ENCODE assay signal across 4 worm cellular contexts in the genomic region with DNA sequence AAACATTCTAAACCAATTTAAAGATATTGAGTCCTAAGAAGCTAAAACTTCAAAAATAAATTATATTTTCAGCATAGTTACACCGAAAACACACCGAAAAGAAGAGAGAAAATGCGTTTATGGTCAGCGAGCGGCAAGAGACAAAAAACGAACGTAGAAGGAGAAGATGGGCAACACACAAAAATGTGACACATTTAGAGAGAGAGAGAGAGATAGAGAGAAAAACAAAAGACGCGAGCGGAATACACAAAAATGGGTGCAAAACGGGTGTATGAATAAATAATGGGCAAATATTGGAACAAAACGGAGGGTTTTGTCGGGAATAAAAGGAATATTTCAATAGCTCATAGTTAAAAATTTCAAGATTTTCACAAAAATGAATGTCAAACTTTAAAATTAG.
TF ChIP-seq lines count a peak whose summit lies in the region.

No protein-coding gene starts in this region.

TF ChIP-seq in whole organism, L1 larva, 84 proteins besides CTCF, POLR2A, EP300 and RAD21 (continued from another document):
- TF ChIP-seq ceh-90 (tag; optimal IDR thresholded peaks at IDR 0.05; lab: Kevin White, UChicago) (no peak), dsc-1 (tag; optimal IDR thresholded peaks at IDR 0.05; lab: Kevin White, UChicago) (no peak), dpl-1 (GFP tag; optimal IDR thresholded peaks at IDR 0.05; lab: Kevin White, UChicago) (no peak), lsy-2 (tag; optimal IDR thresholded peaks at IDR 0.05; lab: Kevin White, UChicago) (peak in 1 of 2 experiments; percentile 34), nhr-85 (tag; lab: Kevin White, UChicago) (peak; percentile 72), hlh-17 (GFP tag; optimal IDR thresholded peaks at IDR 0.05; lab: Kevin White, UChicago; ENCODE audit: borderline replicate concordance) (no peak), sox-4 (tag; optimal IDR thresholded peaks at IDR 0.05; lab: Kevin White, UChicago) (no peak), blmp-1 (tag; optimal IDR thresholded peaks at IDR 0.05; lab: Kevin White, UChicago) (peak; percentile 39), snu-23 (GFP tag; optimal IDR thresholded peaks at IDR 0.05; lab: Kevin White, UChicago) (peak; percentile 21)

TF ChIP-seq in whole organism, L2 larva, 48 proteins besides CTCF, POLR2A, EP300 and RAD21 (continued from another document):
- TF ChIP-seq nhr-129 (tag; optimal IDR thresholded peaks at IDR 0.05; lab: Kevin White, UChicago) (no peak), unc-62 (GFP tag; optimal IDR thresholded peaks at IDR 0.05; lab: Kevin White, UChicago) (no peak), sma-3 (GFP tag; optimal IDR thresholded peaks at IDR 0.05; lab: Kevin White, UChicago) (no peak), nhr-10 (tag; optimal IDR thresholded peaks at IDR 0.05; lab: Kevin White, UChicago) (no peak), ztf-11 (tag; optimal IDR thresholded peaks at IDR 0.05; lab: Kevin White, UChicago) (no peak), dmd-4 (tag; optimal IDR thresholded peaks at IDR 0.05; lab: Kevin White, UChicago) (no peak), elt-1 (tag; optimal IDR thresholded peaks at IDR 0.05; lab: Kevin White, UChicago) (no peak), nhr-12 (tag; optimal IDR thresholded peaks at IDR 0.05; lab: Kevin White, UChicago) (no peak), blmp-1 (tag; optimal IDR thresholded peaks at IDR 0.05; lab: Kevin White, UChicago; ENCODE audit: insufficient read depth) (peak; percentile 1), crh-2 (tag; optimal IDR thresholded peaks at IDR 0.05; lab: Kevin White, UChicago) (peak; percentile 49), zag-1 (tag; optimal IDR thresholded peaks at IDR 0.05; lab: Kevin White, UChicago) (no peak), nhr-77 (tag; optimal IDR thresholded peaks at IDR 0.05; lab: Kevin White, UChicago) (no peak), Y55F3AM.14 (GFP tag; optimal IDR thresholded peaks at IDR 0.05; lab: Kevin White, UChicago) (no peak), alr-1 (tag; optimal IDR thresholded peaks at IDR 0.05; lab: Kevin White, UChicago) (no peak), ceh-82 (tag; optimal IDR thresholded peaks at IDR 0.05; lab: Kevin White, UChicago) (no peak), nhr-237 (tag; optimal IDR thresholded peaks at IDR 0.05; lab: Kevin White, UChicago) (no peak), unc-55 (GFP tag; optimal IDR thresholded peaks at IDR 0.05; lab: Kevin White, UChicago) (peak; percentile 50), lin-11 (tag; optimal IDR thresholded peaks at IDR 0.05; lab: Kevin White, UChicago) (no peak), mdl-1 (tag; optimal IDR thresholded peaks at IDR 0.05; lab: Kevin White, UChicago) (no peak), C34F6.9 (tag; optimal IDR thresholded peaks at IDR 0.05; lab: Kevin White, UChicago) (peak; percentile 39), fos-1 (tag; optimal IDR thresholded peaks at IDR 0.05; lab: Kevin White, UChicago) (peak; percentile 45), gmeb-1 (tag; optimal IDR thresholded peaks at IDR 0.05; lab: Kevin White, UChicago) (no peak), snpc-4 (tag; optimal IDR thresholded peaks at IDR 0.05; lab: Kevin White, UChicago) (no peak), ztf-4 (tag; optimal IDR thresholded peaks at IDR 0.05; lab: Kevin White, UChicago) (no peak), egl-27 (tag; optimal IDR thresholded peaks at IDR 0.05; lab: Kevin White, UChicago) (no peak), elt-3 (tag; optimal IDR thresholded peaks at IDR 0.05; lab: Kevin White, UChicago) (no peak), ztf-1 (GFP tag; conservative IDR thresholded peaks at IDR 0.05; lab: Robert Waterston, UW) (no peak), nhr-21 (tag; optimal IDR thresholded peaks at IDR 0.05; lab: Kevin White, UChicago) (peak; percentile 7), nhr-6 (tag; optimal IDR thresholded peaks at IDR 0.05; lab: Kevin White, UChicago) (no peak), peb-1 (tag; optimal IDR thresholded peaks at IDR 0.05; lab: Kevin White, UChicago) (no peak), lsy-2 (tag; optimal IDR thresholded peaks at IDR 0.05; lab: Kevin White, UChicago) (peak in 1 of 2 experiments; percentile 38), lin-13 (GFP tag; optimal IDR thresholded peaks at IDR 0.05; lab: Kevin White, UChicago) (no peak), ceh-16 (tag; optimal IDR thresholded peaks at IDR 0.05; lab: Kevin White, UChicago) (no peak), nhr-11 (tag; optimal IDR thresholded peaks at IDR 0.05; lab: Kevin White, UChicago) (no peak), sem-4 (tag; optimal IDR thresholded peaks at IDR 0.05; lab: Kevin White, UChicago) (no peak), lin-39 (tag; optimal IDR thresholded peaks at IDR 0.05; lab: Kevin White, UChicago) (no peak)

TF ChIP-seq in whole organism, L3 larva, 47 proteins besides CTCF, POLR2A, EP300 and RAD21 (continued from another document):
- TF ChIP-seq hmg-11 (tag; optimal IDR thresholded peaks at IDR 0.05; lab: Kevin White, UChicago): peak; percentile 30

TF ChIP-seq in whole organism, L4 larva, 104 proteins besides CTCF, POLR2A, EP300 and RAD21 (continued from another document):
- no peak for TF ChIP-seq tag-97 (GFP tag; IDR thresholded peaks at IDR 0.05; lab: Robert Waterston, UW)
- peak in 1 of 2 experiments; percentile 80 for TF ChIP-seq mdl-1 (tag; optimal IDR thresholded peaks at IDR 0.05; lab: Kevin White, UChicago)
- TF ChIP-seq fkh-10 (GFP tag; optimal IDR thresholded peaks at IDR 0.05; lab: Kevin White, UChicago): no peak
- TF ChIP-seq dmd-9 (GFP tag; IDR thresholded peaks at IDR 0.05; lab: Robert Waterston, UW): no peak
- no peak for TF ChIP-seq attf-4 (tag; optimal IDR thresholded peaks at IDR 0.05; lab: Kevin White, UChicago)
- TF ChIP-seq vab-7 (GFP tag; IDR thresholded peaks at IDR 0.05; lab: Robert Waterston, UW): no peak
- TF ChIP-seq daf-16 (GFP tag; optimal IDR thresholded peaks at IDR 0.05; lab: Kevin White, UChicago): no peak
- peak; percentile 26 for TF ChIP-seq daf-16 (tag; optimal IDR thresholded peaks at IDR 0.05; lab: Kevin White, UChicago)
- no peak for TF ChIP-seq nhr-111 (GFP tag; optimal IDR thresholded peaks at IDR 0.05; lab: Kevin White, UChicago)
- no peak for TF ChIP-seq spr-3 (GFP tag; optimal IDR thresholded peaks at IDR 0.05; lab: Kevin White, UChicago)
- peak; percentile 53 for TF ChIP-seq nhr-28 (tag; optimal IDR thresholded peaks at IDR 0.05; lab: Kevin White, UChicago)
- TF ChIP-seq ceh-62 (tag; optimal IDR thresholded peaks at IDR 0.05; lab: Kevin White, UChicago): no peak
- no peak for TF ChIP-seq F44E2.7 (GFP tag; IDR thresholded peaks at IDR 0.05; lab: Robert Waterston, UW)
- TF ChIP-seq F37D6.2 (tag; optimal IDR thresholded peaks at IDR 0.05; lab: Kevin White, UChicago): no peak
- TF ChIP-seq Y5F2A.4 (GFP tag; optimal IDR thresholded peaks at IDR 0.05; lab: Kevin White, UChicago): no peak
- TF ChIP-seq zip-2 (tag; optimal IDR thresholded peaks at IDR 0.05; lab: Kevin White, UChicago): no peak
- peak; percentile 18 for TF ChIP-seq mep-1 (tag; optimal IDR thresholded peaks at IDR 0.05; lab: Kevin White, UChicago)
- no peak for TF ChIP-seq dpl-1 (GFP tag; optimal IDR thresholded peaks at IDR 0.05; lab: Kevin White, UChicago)
- no peak for TF ChIP-seq R02D3.7 (tag; optimal IDR thresholded peaks at IDR 0.05; lab: Kevin White, UChicago)
- TF ChIP-seq Y75B8A.6 (GFP tag; IDR thresholded peaks at IDR 0.05; lab: Robert Waterston, UW): no peak
- TF ChIP-seq daf-19 (GFP tag; conservative IDR thresholded peaks at IDR 0.05; lab: Robert Waterston, UW): no peak
- TF ChIP-seq skn-1 (tag; optimal IDR thresholded peaks at IDR 0.05; lab: Kevin White, UChicago): no peak
- TF ChIP-seq nhr-10 (tag; optimal IDR thresholded peaks at IDR 0.05; lab: Kevin White, UChicago): no peak
- no peak for TF ChIP-seq nhr-42 (GFP tag; IDR thresholded peaks at IDR 0.05; lab: Robert Waterston, UW)
- TF ChIP-seq mes-2 (tag; optimal IDR thresholded peaks at IDR 0.05; lab: Kevin White, UChicago; ENCODE audit: poor library complexity, severe bottlenecking): peak; percentile 36
- TF ChIP-seq ceh-28 (tag; optimal IDR thresholded peaks at IDR 0.05; lab: Kevin White, UChicago): no peak
- TF ChIP-seq lin-39 (tag; optimal IDR thresholded peaks at IDR 0.05; lab: Kevin White, UChicago): no peak
- no peak for TF ChIP-seq F26F4.8 (GFP tag; conservative IDR thresholded peaks at IDR 0.05; lab: Robert Waterston, UW)
- no peak for TF ChIP-seq aly-2 (tag; optimal IDR thresholded peaks at IDR 0.05; lab: Kevin White, UChicago)
- TF ChIP-seq sdz-12 (GFP tag; optimal IDR thresholded peaks at IDR 0.05; lab: Kevin White, UChicago): no peak
- TF ChIP-seq zip-11 (GFP tag; IDR thresholded peaks at IDR 0.05; lab: Robert Waterston, UW): no peak
- no peak for TF ChIP-seq ces-1 (GFP tag; optimal IDR thresholded peaks at IDR 0.05; lab: Kevin White, UChicago)
- TF ChIP-seq zfp-3 (GFP tag; conservative IDR thresholded peaks at IDR 0.05; lab: Robert Waterston, UW): no peak
- peak in 1 of 2 experiments; percentile 48 for TF ChIP-seq hif-1 (tag; optimal IDR thresholded peaks at IDR 0.05; lab: Kevin White, UChicago)
- no peak for TF ChIP-seq D1046.2 (GFP tag; IDR thresholded peaks at IDR 0.05; lab: Robert Waterston, UW)
- peak in 1 of 2 experiments; percentile 58 for TF ChIP-seq lsy-2 (tag; optimal IDR thresholded peaks at IDR 0.05; lab: Kevin White, UChicago)
- peak; percentile 79 for TF ChIP-seq hlh-30 (tag; optimal IDR thresholded peaks at IDR 0.05; lab: Kevin White, UChicago; ENCODE audit: insufficient read depth)
- TF ChIP-seq dmd-6 (GFP tag; IDR thresholded peaks at IDR 0.05; lab: Robert Waterston, UW): peak; percentile 41
- TF ChIP-seq ceh-20 (GFP tag; IDR thresholded peaks at IDR 0.05; lab: Robert Waterston, UW): no peak
- no peak for TF ChIP-seq mdt-29 (GFP tag; IDR thresholded peaks at IDR 0.05; lab: Robert Waterston, UW)
- TF ChIP-seq dmd-8 (GFP tag; IDR thresholded peaks at IDR 0.05; lab: Robert Waterston, UW): no peak
- TF ChIP-seq nhr-25 (tag; optimal IDR thresholded peaks at IDR 0.05; lab: Kevin White, UChicago; ENCODE audit: borderline replicate concordance, insufficient read depth): no peak
- TF ChIP-seq zag-1 (tag; optimal IDR thresholded peaks at IDR 0.05; lab: Kevin White, UChicago): no peak
- no peak for TF ChIP-seq madf-9 (GFP tag; conservative IDR thresholded peaks at IDR 0.05; lab: Robert Waterston, UW)
- no peak for TF ChIP-seq lir-3 (tag; optimal IDR thresholded peaks at IDR 0.05; lab: Kevin White, UChicago)
- no peak for TF ChIP-seq pqm-1 (tag; optimal IDR thresholded peaks at IDR 0.05; lab: Kevin White, UChicago)
- no peak for TF ChIP-seq madf-5 (GFP tag; IDR thresholded peaks at IDR 0.05; lab: Robert Waterston, UW)
- TF ChIP-seq unc-39 (tag; optimal IDR thresholded peaks at IDR 0.05; lab: Kevin White, UChicago): no peak
- no peak for TF ChIP-seq nhr-11 (tag; optimal IDR thresholded peaks at IDR 0.05; lab: Kevin White, UChicago)
- no peak for TF ChIP-seq ZK337.2 (GFP tag; IDR thresholded peaks at IDR 0.05; lab: Robert Waterston, UW)
- no peak for TF ChIP-seq ama-1 (optimal IDR thresholded peaks at IDR 0.05; lab: Kevin White, UChicago)
- TF ChIP-seq tra-1 (GFP tag; IDR thresholded peaks at IDR 0.05; lab: Robert Waterston, UW): 0 out of 2 replicates have a peak, but pooled peaks have one; percentile 17
- peak; percentile 35 for TF ChIP-seq dve-1 (tag; optimal IDR thresholded peaks at IDR 0.05; lab: Kevin White, UChicago; ENCODE audit: insufficient read depth)
- no peak for TF ChIP-seq Y105C5A.15 (GFP tag; IDR thresholded peaks at IDR 0.05; lab: Robert Waterston, UW)
- no peak for TF ChIP-seq lin-38 (GFP tag; IDR thresholded peaks at IDR 0.05; lab: Robert Waterston, UW)
- TF ChIP-seq hlh-11 (tag; optimal IDR thresholded peaks at IDR 0.05; lab: Kevin White, UChicago): peak; percentile 58
- no peak for TF ChIP-seq F10B5.3 (tag; optimal IDR thresholded peaks at IDR 0.05; lab: Kevin White, UChicago)
- TF ChIP-seq Y48G9A.11 (GFP tag; IDR thresholded peaks at IDR 0.05; lab: Robert Waterston, UW): no peak
- TF ChIP-seq ZK546.5 (tag; optimal IDR thresholded peaks at IDR 0.05; lab: Kevin White, UChicago): no peak
- TF ChIP-seq gei-8 (GFP tag; optimal IDR thresholded peaks at IDR 0.05; lab: Kevin White, UChicago): no peak
- TF ChIP-seq hmg-1.1 (GFP tag; IDR thresholded peaks at IDR 0.05; lab: Robert Waterston, UW): no peak
- TF ChIP-seq ztf-7 (tag; optimal IDR thresholded peaks at IDR 0.05; lab: Kevin White, UChicago): no peak
- TF ChIP-seq ztf-11 (tag; optimal IDR thresholded peaks at IDR 0.05; lab: Kevin White, UChicago): no peak
- no peak for TF ChIP-seq ceh-44 (GFP tag; IDR thresholded peaks at IDR 0.05; lab: Robert Waterston, UW)
- TF ChIP-seq lin-15B (tag; optimal IDR thresholded peaks at IDR 0.05; lab: Kevin White, UChicago): no peak
- no peak for TF ChIP-seq spr-1 (tag; optimal IDR thresholded peaks at IDR 0.05; lab: Kevin White, UChicago)
- TF ChIP-seq daf-8 (GFP tag; IDR thresholded peaks at IDR 0.05; lab: Robert Waterston, UW): no peak
